Worm (Caenorhabditis elegans): Measurements from ENCODE around the gene nas-31.

Gene nas-31

DNA sequence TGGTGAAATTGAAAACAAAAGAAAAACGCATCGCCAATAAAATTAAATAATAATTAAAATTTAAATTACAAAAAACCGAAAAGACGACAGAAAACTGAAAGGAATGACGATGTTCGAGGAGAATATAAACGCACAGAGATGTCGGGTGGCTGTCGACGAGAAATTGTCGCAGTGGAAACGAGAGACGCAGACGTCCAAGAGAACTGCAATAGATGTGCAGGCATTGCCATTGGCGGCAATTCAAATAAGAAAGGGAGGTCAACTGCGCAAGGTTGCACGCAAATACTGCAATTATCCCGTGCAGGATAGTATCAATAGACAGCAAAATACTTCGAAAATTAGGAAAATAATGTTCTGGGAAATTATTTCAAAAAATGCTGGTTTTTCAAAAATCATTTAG, 24.5 kb downstream of the nas-31 start (continued):
- TF ChIP-seq sem-2 (GFP tag; optimal IDR thresholded peaks at IDR 0.05), result no peak
- peak; percentile 92 for TF ChIP-seq nhr-12 (tag; optimal IDR thresholded peaks at IDR 0.05)
- peak; percentile 92 for TF ChIP-seq sptf-1 (tag; optimal IDR thresholded peaks at IDR 0.05)
- TF ChIP-seq nhr-76 (tag; optimal IDR thresholded peaks at IDR 0.05), result no peak
- peak; percentile 99 for TF ChIP-seq mep-1 (tag; optimal IDR thresholded peaks at IDR 0.05)
- no peak for TF ChIP-seq lin-32 (GFP tag; optimal IDR thresholded peaks at IDR 0.05)

DNA sequence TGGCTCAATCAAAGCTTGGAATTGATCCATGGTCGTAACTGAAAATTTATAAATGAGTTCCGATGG, 24.7 kb downstream of the nas-31 start, which contains the start of gene sec-61.G:
Gene sec-61.G, minus strand, starts transcription at position 38 of the 66 bp plus-strand sequence.
- TF ChIP-seq unc-120 (tag; optimal IDR thresholded peaks at IDR 0.05; ENCODE audit: poor library complexity, severe bottlenecking) (no peak), ham-2 (GFP tag; optimal IDR thresholded peaks at IDR 0.05) (no peak), mep-1 (tag; optimal IDR thresholded peaks at IDR 0.05) (no peak), lsy-2 (tag; optimal IDR thresholded peaks at IDR 0.05) (no peak), mab-5 (tag; optimal IDR thresholded peaks at IDR 0.05) (no peak), elt-3 (tag; optimal IDR thresholded peaks at IDR 0.05) (no peak), nhr-237 (tag; optimal IDR thresholded peaks at IDR 0.05) (no peak), lin-13 (tag; optimal IDR thresholded peaks at IDR 0.05) (no peak), flh-1 (GFP tag; optimal IDR thresholded peaks at IDR 0.05) (no peak), nhr-12 (tag; optimal IDR thresholded peaks at IDR 0.05) (no peak), lin-32 (GFP tag; optimal IDR thresholded peaks at IDR 0.05) (no peak), ceh-83 (GFP tag; optimal IDR thresholded peaks at IDR 0.05) (no peak)

DNA sequence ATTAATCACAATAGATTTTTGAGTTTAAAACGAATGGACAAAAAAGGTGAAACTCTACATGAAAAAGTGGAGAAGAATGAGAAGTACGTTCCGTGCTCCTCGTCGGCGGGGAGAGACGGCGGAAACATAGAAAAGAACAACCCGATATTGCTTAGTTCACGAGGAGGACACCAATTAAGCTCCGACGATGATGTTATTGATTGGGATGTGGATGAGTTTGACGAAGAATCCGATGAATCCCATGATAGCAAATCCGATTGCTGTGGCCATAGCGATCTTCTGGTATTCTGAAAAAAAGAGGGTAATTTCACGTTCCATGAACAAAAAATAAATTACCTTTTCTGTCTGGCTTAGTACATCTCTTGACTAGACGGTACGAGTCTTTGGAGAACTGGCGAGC, 24.9 kb downstream of the nas-31 start:
- TF ChIP-seq ceh-43 (GFP tag; optimal IDR thresholded peaks at IDR 0.05), result no peak
- no peak for TF ChIP-seq ceh-39 (tag; optimal IDR thresholded peaks at IDR 0.05)
- TF ChIP-seq mls-2 (tag; optimal IDR thresholded peaks at IDR 0.05), result no peak
- TF ChIP-seq flh-1 (GFP tag; optimal IDR thresholded peaks at IDR 0.05), result no peak
- no peak for TF ChIP-seq snpc-4 (tag; optimal IDR thresholded peaks at IDR 0.05)
- TF ChIP-seq hlh-1 (tag; optimal IDR thresholded peaks at IDR 0.05), result no peak
- no peak for TF ChIP-seq nhr-76 (tag; optimal IDR thresholded peaks at IDR 0.05)
- TF ChIP-seq elt-1 (tag; optimal IDR thresholded peaks at IDR 0.05; ENCODE audit: borderline replicate concordance, insufficient read depth), result no peak
- TF ChIP-seq mab-5 (tag; optimal IDR thresholded peaks at IDR 0.05), result no peak
- TF ChIP-seq ztf-11 (tag; optimal IDR thresholded peaks at IDR 0.05), result no peak

DNA sequence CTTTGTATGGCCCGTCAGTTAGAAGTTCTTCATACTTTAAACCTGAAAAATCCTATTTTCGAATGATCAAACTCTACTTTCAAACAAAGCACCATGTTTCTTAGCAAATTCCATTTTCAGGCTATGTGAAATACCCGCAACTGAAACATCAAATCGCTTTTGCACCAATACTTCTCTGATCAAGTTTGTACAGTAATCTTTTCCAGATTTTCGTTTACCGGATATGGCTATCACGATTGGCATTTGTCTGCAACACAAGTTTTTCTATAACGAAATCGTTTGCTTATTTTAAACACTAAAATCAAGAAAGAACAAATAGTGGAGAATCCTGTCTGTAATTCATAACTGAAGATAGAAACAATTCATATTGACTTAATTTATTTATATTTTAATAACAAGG, 25.4 kb downstream of the nas-31 start, which contains the start of gene F32D8.13:
Gene F32D8.13, minus strand, starts transcription at position 249 of the 400 bp plus-strand sequence.
- TF ChIP-seq ceh-83 (GFP tag; optimal IDR thresholded peaks at IDR 0.05) (no peak), nhr-237 (tag; optimal IDR thresholded peaks at IDR 0.05) (no peak), unc-62 (GFP tag; optimal IDR thresholded peaks at IDR 0.05) (no peak)

DNA sequence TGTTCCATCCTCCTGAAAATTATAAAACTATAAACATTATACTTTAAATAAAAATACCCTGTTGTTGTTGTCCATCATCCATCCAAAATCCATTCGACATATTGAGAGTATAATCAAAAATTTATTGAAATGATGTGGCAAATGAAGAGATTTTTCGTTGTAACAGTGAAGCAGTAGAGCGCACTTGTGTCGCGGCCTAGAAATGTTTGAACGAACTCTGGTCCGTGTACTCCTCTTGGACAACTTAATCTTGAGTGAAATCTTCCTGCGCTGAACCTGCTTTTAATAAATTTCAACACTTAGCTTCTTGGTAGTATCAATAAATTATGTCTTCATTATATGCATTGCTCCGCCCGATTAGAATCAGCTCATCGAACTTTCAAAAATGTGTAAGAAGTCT, 27.0 kb downstream of the nas-31 start, which contains the start of the genes F32D8.14 and F32D8.5:
Gene F32D8.14, minus strand, starts transcription at position 188 of the 400 bp plus-strand sequence.
Gene F32D8.5, plus strand, starts transcription at position 200 of the 400 bp plus-strand sequence.
- TF ChIP-seq pha-4 (tag; optimal IDR thresholded peaks at IDR 0.05), result peak; percentile 76
- TF ChIP-seq ceh-83 (GFP tag; optimal IDR thresholded peaks at IDR 0.05), result no peak
- TF ChIP-seq lsy-2 (tag; optimal IDR thresholded peaks at IDR 0.05), result peak; percentile 53
- peak; percentile 69 for TF ChIP-seq nhr-237 (tag; optimal IDR thresholded peaks at IDR 0.05)
- TF ChIP-seq ces-1 (GFP tag; optimal IDR thresholded peaks at IDR 0.05), result peak; percentile 65
- no peak for TF ChIP-seq ceh-43 (GFP tag; optimal IDR thresholded peaks at IDR 0.05)
- no peak for TF ChIP-seq unc-39 (tag; optimal IDR thresholded peaks at IDR 0.05)
- peak; percentile 37 for TF ChIP-seq elt-1 (tag; optimal IDR thresholded peaks at IDR 0.05; ENCODE audit: borderline replicate concordance, insufficient read depth)
- peak; percentile 47 for TF ChIP-seq sptf-1 (tag; optimal IDR thresholded peaks at IDR 0.05)
- TF ChIP-seq ceh-39 (tag; optimal IDR thresholded peaks at IDR 0.05), result peak; percentile 2
- no peak for TF ChIP-seq drap-1 (GFP tag; optimal IDR thresholded peaks at IDR 0.05)
- peak; percentile 47 for TF ChIP-seq unc-62 (GFP tag; optimal IDR thresholded peaks at IDR 0.05)
- no peak for TF ChIP-seq snpc-4 (tag; optimal IDR thresholded peaks at IDR 0.05)
- no peak for TF ChIP-seq mls-2 (tag; optimal IDR thresholded peaks at IDR 0.05)
- TF ChIP-seq lin-13 (tag; optimal IDR thresholded peaks at IDR 0.05), result peak; percentile 19
- TF ChIP-seq cnd-1 (tag; optimal IDR thresholded peaks at IDR 0.05), result peak; percentile 7
- peak; percentile 60 for TF ChIP-seq mep-1 (tag; optimal IDR thresholded peaks at IDR 0.05)
- no peak for TF ChIP-seq nhr-76 (tag; optimal IDR thresholded peaks at IDR 0.05)

DNA sequence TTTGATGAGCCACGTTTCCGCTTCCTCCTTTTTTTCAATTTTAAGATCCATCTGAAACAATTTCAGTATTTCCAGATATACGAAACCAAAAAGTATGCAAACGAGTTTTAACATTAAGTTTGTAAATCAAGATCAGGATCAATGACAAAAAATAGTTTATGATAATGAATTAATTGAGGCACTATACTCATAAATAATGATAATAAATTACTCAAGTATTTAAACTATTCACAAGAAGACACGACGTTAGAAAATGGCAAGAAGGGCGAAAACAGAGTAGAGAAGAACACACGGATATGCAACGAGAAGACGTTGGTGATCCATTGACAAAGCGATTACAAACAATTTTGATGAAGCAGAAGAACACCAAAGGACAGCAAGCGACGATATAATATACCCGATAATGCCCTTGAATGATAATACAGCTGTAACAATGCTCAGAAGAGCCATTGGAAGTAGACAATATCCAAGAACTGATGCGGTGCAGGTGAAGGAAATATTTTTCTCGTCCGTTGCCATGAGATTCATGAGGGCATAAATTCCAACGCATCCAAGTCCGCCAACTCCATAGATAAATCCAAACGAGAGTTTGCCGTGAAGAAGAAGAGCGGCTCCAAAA, 28.0 kb downstream of the nas-31 start, which contains the start of gene F32D8.4:
Gene F32D8.4, minus strand, starts transcription at position 51 of the 619 bp plus-strand sequence.
- TF ChIP-seq zip-8 (tag; optimal IDR thresholded peaks at IDR 0.05) (no peak), snpc-4 (tag; optimal IDR thresholded peaks at IDR 0.05) (no peak), nhr-76 (tag; optimal IDR thresholded peaks at IDR 0.05) (no peak), elt-1 (tag; optimal IDR thresholded peaks at IDR 0.05; ENCODE audit: borderline replicate concordance, insufficient read depth) (no peak), mep-1 (tag; optimal IDR thresholded peaks at IDR 0.05) (no peak), nhr-2 (tag; optimal IDR thresholded peaks at IDR 0.05) (no peak), unc-62 (GFP tag; optimal IDR thresholded peaks at IDR 0.05) (no peak), bed-3 (GFP tag; optimal IDR thresholded peaks at IDR 0.05) (no peak)
